Worm (Caenorhabditis elegans) whole organism, L1 larva: ENCODE data around the gene C05C10.7.

Source experiments
- lin-39 ChIP-seq: fragments of 150-350 bp; optimal IDR thresholded peaks from 2 replicates; lab custom pipeline; 2014; ENCODE audit warnings: missing biosample characterization, missing genetic modification reagents, missing genetic modification characterization
- mep-1 ChIP-seq: fragments of 150-350 bp; optimal IDR thresholded peaks from 2 replicates; lab custom pipeline; 2014; ENCODE audit warnings: missing biosample characterization, missing genetic modification characterization
- nhr-76 ChIP-seq: sonication (generic microtip); optimal IDR thresholded peaks from 2 replicates; lab custom pipeline; 2017; ENCODE audit warnings: missing biosample characterization, missing genetic modification characterization
- unc-30 ChIP-seq: sonication (generic microtip); optimal IDR thresholded peaks from 2 replicates; lab custom pipeline; 2017; ENCODE audit warnings: missing biosample characterization, missing genetic modification characterization

- no peak for TF ChIP-seq lin-39 (tag; lab: Kevin White, UChicago)
- no peak for TF ChIP-seq unc-30 (tag; lab: Kevin White, UChicago)
- TF ChIP-seq nhr-76: no peak
- no peak for TF ChIP-seq mep-1 (tag; lab: Kevin White, UChicago)
These were observed 41.4 kb upstream of the C05C10.7 start, which contains the start of gene ZK892.6 for ce11 chrII:9980077-9980631.
